Fruit fly (Drosophila melanogaster) whole organism, embryonic: ENCODE data around the gene mEFG1.
A peak's percentile ranks its signal among the peaks of the same experiment; 100 is the strongest.

Experiments used
- Antp ChIP-seq: fragments of 200-800 bp; sonication (Bioruptor generic); optimal IDR thresholded peaks from 3 replicates; lab custom pipeline; 2016; ENCODE audit warnings: missing biosample characterization, missing genetic modification characterization
- CG10366 ChIP-seq: fragments of 200-800 bp; sonication (Bioruptor generic); IDR thresholded peaks from 2 replicates; pipeline ENCODE4 v1.3.6; 2022; ENCODE audit warnings: missing biosample characterization, missing genetic modification characterization
- CG10543 ChIP-seq: fragments of 200-800 bp; sonication (Bioruptor generic); optimal IDR thresholded peaks from 3 replicates; lab custom pipeline; 2017; ENCODE audit warnings: missing biosample characterization, mild to moderate bottlenecking, missing genetic modification characterization, moderate library complexity
- CG10979 ChIP-seq: fragments of 200-800 bp; sonication (Bioruptor generic); optimal IDR thresholded peaks from 2 replicates; lab custom pipeline; 2018; ENCODE audit warnings: missing biosample characterization, mild to moderate bottlenecking, missing genetic modification characterization, moderate library complexity
- CG11398 ChIP-seq: fragments of 200-800 bp; sonication (Bioruptor generic); optimal IDR thresholded peaks from 2 replicates; lab custom pipeline; 2016; ENCODE audit warnings: missing biosample characterization, missing genetic modification characterization
- CG13123 ChIP-seq: fragments of 200-800 bp; sonication (Bioruptor generic); optimal IDR thresholded peaks from 2 replicates; lab custom pipeline; 2016; ENCODE audit warnings: missing biosample characterization, missing genetic modification characterization
- CG14441 ChIP-seq: fragments of 200-800 bp; sonication (Bioruptor generic); IDR thresholded peaks from 2 replicates; pipeline ENCODE4 v1.3.6; 2022; ENCODE audit warnings: missing biosample characterization, missing genetic modification characterization
- CG14710 ChIP-seq: fragments of 200-800 bp; sonication (Bioruptor generic); optimal IDR thresholded peaks from 3 replicates; lab custom pipeline; 2019; ENCODE audit warnings: missing biosample characterization, mild to moderate bottlenecking, missing genetic modification characterization, moderate library complexity
- CG14965 ChIP-seq: fragments of 200-800 bp; sonication (Bioruptor generic); optimal IDR thresholded peaks from 2 replicates; lab custom pipeline; 2016; ENCODE audit warnings: missing biosample characterization, missing genetic modification characterization, borderline replicate concordance
- CG18599 ChIP-seq: fragments of 200-800 bp; sonication (Bioruptor generic); optimal IDR thresholded peaks from 3 replicates; lab custom pipeline; 2017; ENCODE audit warnings: missing biosample characterization, missing genetic modification characterization, mild to moderate bottlenecking, moderate library complexity, missing genetic modification reagents
- CG2129 ChIP-seq: fragments of 200-800 bp; sonication (Bioruptor generic); IDR thresholded peaks from 2 replicates; pipeline ENCODE4 v1.3.6; 2022; ENCODE audit warnings: missing biosample characterization, missing genetic modification characterization; ENCODE audit not compliant: partially characterized antibody
- CG3281 ChIP-seq: fragments of 200-800 bp; sonication (Bioruptor generic); optimal IDR thresholded peaks from 3 replicates; lab custom pipeline; 2017; ENCODE audit warnings: missing biosample characterization, mild to moderate bottlenecking, missing genetic modification characterization
- CG33557 ChIP-seq: fragments of 200-800 bp; sonication (Bioruptor generic); optimal IDR thresholded peaks from 2 replicates; lab custom pipeline; 2019; ENCODE audit warnings: missing biosample characterization, mild to moderate bottlenecking, missing genetic modification characterization, moderate library complexity
- CG3407 ChIP-seq: fragments of 200-800 bp; sonication (Bioruptor generic); optimal IDR thresholded peaks from 2 replicates; lab custom pipeline; 2018; ENCODE audit warnings: missing biosample characterization, mild to moderate bottlenecking, missing genetic modification characterization
- CG3838 ChIP-seq: fragments of 200-800 bp; sonication (Bioruptor generic); optimal IDR thresholded peaks from 3 replicates; lab custom pipeline; 2016; ENCODE audit warnings: missing biosample characterization, missing genetic modification characterization
- CG3847 ChIP-seq: fragments of 200-800 bp; sonication (Bioruptor generic); IDR thresholded peaks from 2 replicates; pipeline ENCODE4 v1.3.6; 2022; ENCODE audit warnings: missing biosample characterization, missing genetic modification characterization
- CG6854 ChIP-seq: fragments of 200-800 bp; sonication (Bioruptor generic); optimal IDR thresholded peaks from 3 replicates; lab custom pipeline; 2017; ENCODE audit warnings: missing biosample characterization, mild to moderate bottlenecking, missing genetic modification characterization
- CG8388 ChIP-seq: fragments of 200-800 bp; sonication (Bioruptor generic); optimal IDR thresholded peaks from 2 replicates; lab custom pipeline; 2019; ENCODE audit warnings: missing biosample characterization, mild to moderate bottlenecking, missing genetic modification characterization, moderate library complexity
- CG9609 ChIP-seq: fragments of 200-800 bp; sonication (Bioruptor generic); optimal IDR thresholded peaks from 3 replicates; lab custom pipeline; 2016; ENCODE audit warnings: missing biosample characterization, missing genetic modification characterization
- D ChIP-seq, 2 experiments: fragments of 200-800 bp in 1 of 2; fragments of >200 bp in 1 of 2; sonication (Bioruptor generic) in 1 of 2; optimal IDR thresholded peaks; 2 replicates in 1 of 2; 3 replicates in 1 of 2; lab custom pipeline; 2017; ENCODE audit warnings: mild to moderate bottlenecking in 1 of 2, missing biosample characterization in 1 of 2, missing genetic modification characterization in 1 of 2, missing genetic modification reagents in 1 of 2
- Dip2 ChIP-seq: fragments of 200-800 bp; sonication (Bioruptor generic); IDR thresholded peaks from 2 replicates; pipeline ENCODE4 v1.3.6; 2022; ENCODE audit warnings: missing biosample characterization, missing genetic modification characterization
- Dll ChIP-seq: fragments of 200-800 bp; sonication (Bioruptor generic); IDR thresholded peaks from 4 replicates; pipeline ENCODE4 v1.3.6; 2022; ENCODE audit warnings: missing biosample characterization, missing genetic modification characterization; ENCODE audit not compliant: partially characterized antibody
- H15 ChIP-seq: fragments of 200-800 bp; sonication (Bioruptor generic); IDR thresholded peaks from 3 replicates; pipeline ENCODE4 v1.3.6; 2022; ENCODE audit warnings: missing biosample characterization, missing genetic modification characterization
- HHEX ChIP-seq: fragments of 200-800 bp; sonication (Bioruptor generic); optimal IDR thresholded peaks from 3 replicates; lab custom pipeline; 2017; ENCODE audit warnings: missing biosample characterization, mild to moderate bottlenecking, missing genetic modification characterization, missing genetic modification reagents
- HLH4C ChIP-seq: fragments of 200-800 bp; sonication (Bioruptor generic); IDR thresholded peaks from 3 replicates; pipeline ENCODE4 v1.3.6; 2022; ENCODE audit warnings: missing biosample characterization, missing genetic modification characterization; ENCODE audit not compliant: partially characterized antibody
- MESR4 ChIP-seq: fragments of 200-800 bp; sonication (Bioruptor generic); optimal IDR thresholded peaks from 2 replicates; lab custom pipeline; 2018; ENCODE audit warnings: missing biosample characterization, mild to moderate bottlenecking, missing genetic modification characterization, moderate library complexity
- Oli ChIP-seq: fragments of 200-800 bp; sonication (Bioruptor generic); optimal IDR thresholded peaks from 2 replicates; lab custom pipeline; 2018; ENCODE audit warnings: missing biosample characterization, mild to moderate bottlenecking, missing genetic modification characterization, moderate library complexity
- Poxn ChIP-seq: fragments of 200-800 bp; sonication (Bioruptor generic); IDR thresholded peaks from 2 replicates; pipeline ENCODE4 v1.3.6; 2022; ENCODE audit warnings: missing biosample characterization, missing genetic modification characterization
- Rx ChIP-seq: fragments of 200-800 bp; sonication (Bioruptor generic); IDR thresholded peaks from 2 replicates; pipeline ENCODE4 v1.3.6; 2022; ENCODE audit warnings: missing biosample characterization, missing genetic modification characterization
- Six4 ChIP-seq: fragments of 200-800 bp; sonication (Bioruptor generic); optimal IDR thresholded peaks from 2 replicates; lab custom pipeline; 2016; ENCODE audit warnings: missing biosample characterization, missing genetic modification characterization
- Vsx1 ChIP-seq: fragments of 200-800 bp; sonication (Bioruptor generic); optimal IDR thresholded peaks from 2 replicates; lab custom pipeline; 2017; ENCODE audit warnings: missing biosample characterization, mild to moderate bottlenecking, missing genetic modification characterization, missing genetic modification reagents
- aop ChIP-seq: fragments of 200-800 bp; sonication (Bioruptor generic); IDR thresholded peaks from 2 replicates; pipeline ENCODE4 v1.3.6; 2022; ENCODE audit warnings: missing biosample characterization, missing genetic modification characterization
- ara ChIP-seq: fragments of 200-800 bp; sonication (Bioruptor generic); IDR thresholded peaks from 2 replicates; pipeline ENCODE4 v1.3.6; 2022; ENCODE audit warnings: missing biosample characterization, missing genetic modification characterization
- caup ChIP-seq: fragments of 200-800 bp; sonication (Bioruptor generic); optimal IDR thresholded peaks from 3 replicates; lab custom pipeline; 2017; ENCODE audit warnings: missing biosample characterization, mild to moderate bottlenecking, missing genetic modification characterization, moderate library complexity; ENCODE audit not compliant: severe bottlenecking
- crc ChIP-seq: fragments of 200-800 bp; sonication (Bioruptor generic); optimal IDR thresholded peaks from 2 replicates; lab custom pipeline; 2016; ENCODE audit warnings: missing biosample characterization, missing genetic modification characterization
- crol ChIP-seq: fragments of 200-800 bp; sonication (Bioruptor generic); IDR thresholded peaks from 2 replicates; pipeline ENCODE4 v1.3.6; 2022; ENCODE audit warnings: missing biosample characterization, missing genetic modification characterization
- ftz-f1 ChIP-seq: fragments of 200-800 bp; sonication (Bioruptor generic); optimal IDR thresholded peaks from 2 replicates; lab custom pipeline; 2016; ENCODE audit warnings: missing biosample characterization, missing genetic modification characterization
- gem ChIP-seq: fragments of 200-800 bp; sonication (Bioruptor generic); optimal IDR thresholded peaks from 2 replicates; lab custom pipeline; 2019; ENCODE audit warnings: missing biosample characterization, mild to moderate bottlenecking, missing genetic modification characterization, moderate library complexity
- kni ChIP-seq: fragments of 200-800 bp; sonication (Bioruptor generic); optimal IDR thresholded peaks from 3 replicates; lab custom pipeline; 2017; ENCODE audit warnings: mild to moderate bottlenecking, missing biosample characterization, missing genetic modification reagents, missing genetic modification characterization
- luna ChIP-seq: fragments of 200-800 bp; sonication (Bioruptor generic); optimal IDR thresholded peaks from 2 replicates; lab custom pipeline; 2016; ENCODE audit warnings: missing biosample characterization, missing genetic modification characterization
- maf-S ChIP-seq: fragments of 200-800 bp; sonication (Bioruptor generic); optimal IDR thresholded peaks from 2 replicates; lab custom pipeline; 2016; ENCODE audit warnings: missing biosample characterization, missing genetic modification characterization
- nau ChIP-seq: fragments of 200-800 bp; sonication (Bioruptor generic); optimal IDR thresholded peaks from 3 replicates; lab custom pipeline; 2017; ENCODE audit warnings: missing biosample characterization, mild to moderate bottlenecking, missing genetic modification characterization, missing genetic modification reagents
- oc ChIP-seq: fragments of 200-800 bp; sonication (Bioruptor generic); optimal IDR thresholded peaks from 2 replicates; lab custom pipeline; 2018; ENCODE audit warnings: missing biosample characterization, mild to moderate bottlenecking, missing genetic modification characterization, moderate library complexity
- ro ChIP-seq: fragments of 200-800 bp; sonication (Bioruptor generic); IDR thresholded peaks from 2 replicates; pipeline ENCODE4 v1.3.6; 2022; ENCODE audit warnings: missing biosample characterization, missing genetic modification characterization
- run ChIP-seq: fragments of 200-800 bp; sonication (Bioruptor generic); optimal IDR thresholded peaks from 3 replicates; lab custom pipeline; 2018; ENCODE audit warnings: missing biosample characterization, mild to moderate bottlenecking, missing genetic modification characterization
- sr ChIP-seq: fragments of 200-800 bp; sonication (Bioruptor generic); IDR thresholded peaks from 3 replicates; pipeline ENCODE4 v1.3.6; 2022; ENCODE audit warnings: missing biosample characterization, missing genetic modification characterization
- stc ChIP-seq: fragments of 200-800 bp; sonication (Bioruptor generic); IDR thresholded peaks from 2 replicates; pipeline ENCODE4 v1.3.6; 2022; ENCODE audit warnings: missing biosample characterization, missing genetic modification characterization
- tna ChIP-seq: fragments of 200-800 bp; sonication (Bioruptor generic); IDR thresholded peaks from 2 replicates; pipeline ENCODE4 v1.3.6; 2022; ENCODE audit warnings: missing biosample characterization, missing genetic modification characterization; ENCODE audit not compliant: partially characterized antibody
- vfl ChIP-seq: fragments of 200-800 bp; sonication (Bioruptor generic); optimal IDR thresholded peaks from 2 replicates; lab custom pipeline; 2016; ENCODE audit warnings: missing biosample characterization, missing genetic modification characterization
- zen ChIP-seq: fragments of 200-800 bp; sonication (Bioruptor generic); optimal IDR thresholded peaks from 3 replicates; lab custom pipeline; 2018; ENCODE audit warnings: missing biosample characterization, mild to moderate bottlenecking, missing genetic modification characterization, moderate library complexity

The mEFG1 gene

DNA sequence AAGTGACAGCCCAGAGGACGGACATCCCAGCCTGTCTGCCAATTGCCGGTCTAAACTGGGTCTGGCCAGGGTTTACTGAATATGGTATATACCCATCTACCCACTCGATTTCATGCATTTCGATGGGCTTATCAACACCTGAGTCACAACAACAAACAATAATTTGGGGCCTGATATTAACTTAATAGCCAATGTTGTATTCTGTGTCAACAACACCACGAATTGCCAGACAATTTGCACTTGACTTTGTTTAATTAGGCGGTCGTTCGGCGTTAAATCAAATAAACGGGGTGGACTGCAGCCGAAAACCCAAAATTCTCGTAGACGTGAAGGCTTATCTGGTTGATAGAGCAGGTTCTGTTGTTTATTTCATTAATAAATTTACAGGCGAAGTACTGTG lies 16.4 kb upstream of the mEFG1 start (continued):
- TF ChIP-seq CG33557 (GFP tag; lab: Kevin White, UChicago) (no peak), CG10979 (tag; lab: Kevin White, UChicago) (no peak), stc (GFP tag; lab: Robert Waterston, UW) (no peak), CG2129 (GFP tag; lab: Robert Waterston, UW) (no peak), tna (GFP tag; lab: Robert Waterston, UW) (no peak), Dip2 (GFP tag; lab: Robert Waterston, UW) (no peak), CG13123 (GFP tag; lab: Kevin White, UChicago) (peak; percentile 32), aop (GFP tag; lab: Robert Waterston, UW) (no peak), CG14441 (GFP tag; lab: Robert Waterston, UW) (peak; percentile 36; the same call in 1 of the 2 replicates), CG8388 (GFP tag; lab: Kevin White, UChicago) (no peak), oc (tag; lab: Kevin White, UChicago) (no peak), Antp (no peak), CG10366 (GFP tag; lab: Robert Waterston, UW) (no peak), maf-S (GFP tag; lab: Kevin White, UChicago) (peak; percentile 33), Rx (GFP tag; lab: Robert Waterston, UW) (no peak), Dll (GFP tag; lab: Robert Waterston, UW) (no peak), run (tag; lab: Kevin White, UChicago) (peak; percentile 4), ro (GFP tag; lab: Robert Waterston, UW) (no peak), CG3281 (GFP tag; lab: Kevin White, UChicago) (peak; percentile 60), ara (GFP tag; lab: Robert Waterston, UW) (no peak), crc (GFP tag; lab: Kevin White, UChicago) (peak; percentile 6), Vsx1 (peak; percentile 57), zen (tag; lab: Kevin White, UChicago) (no peak), CG3838 (GFP tag; lab: Kevin White, UChicago) (no peak), gem (tag; lab: Kevin White, UChicago) (peak; percentile 18), MESR4 (GFP tag; lab: Kevin White, UChicago) (no peak), Oli (tag; lab: Kevin White, UChicago) (no peak), CG9609 (GFP tag; lab: Kevin White, UChicago) (no peak), CG11398 (GFP tag; lab: Kevin White, UChicago) (no peak), nau (peak; percentile 14), kni (no peak), H15 (GFP tag; lab: Robert Waterston, UW) (no peak), D (optimal IDR thresholded peaks at IDR 0.05; lab: Kevin White, UChicago) (no peak), D (GFP tag; optimal IDR thresholded peaks at IDR 0.05; lab: Kevin White, UChicago) (no peak), HLH4C (GFP tag; lab: Robert Waterston, UW) (no peak), CG14965 (peak; percentile 34), Poxn (no peak), caup (GFP tag; lab: Kevin White, UChicago) (peak; percentile 67), luna (no peak), sr (GFP tag; lab: Robert Waterston, UW) (no peak), crol (GFP tag; lab: Robert Waterston, UW) (no peak), ftz-f1 (GFP tag; lab: Kevin White, UChicago) (no peak), CG6854 (GFP tag; lab: Kevin White, UChicago) (no peak), CG3847 (no peak), HHEX (no peak), Six4 (no peak), CG3407 (GFP tag; lab: Kevin White, UChicago) (peak; percentile 18), CG14710 (tag; lab: Kevin White, UChicago) (no peak), vfl (GFP tag; lab: Kevin White, UChicago) (no peak), CG18599 (GFP tag; lab: Kevin White, UChicago) (peak; percentile 55), CG10543 (GFP tag; lab: Kevin White, UChicago) (peak; percentile 41)
